Fruit fly (Drosophila melanogaster): ENCODE measurements around the gene IFT46.

IFT46 gene

DNA sequence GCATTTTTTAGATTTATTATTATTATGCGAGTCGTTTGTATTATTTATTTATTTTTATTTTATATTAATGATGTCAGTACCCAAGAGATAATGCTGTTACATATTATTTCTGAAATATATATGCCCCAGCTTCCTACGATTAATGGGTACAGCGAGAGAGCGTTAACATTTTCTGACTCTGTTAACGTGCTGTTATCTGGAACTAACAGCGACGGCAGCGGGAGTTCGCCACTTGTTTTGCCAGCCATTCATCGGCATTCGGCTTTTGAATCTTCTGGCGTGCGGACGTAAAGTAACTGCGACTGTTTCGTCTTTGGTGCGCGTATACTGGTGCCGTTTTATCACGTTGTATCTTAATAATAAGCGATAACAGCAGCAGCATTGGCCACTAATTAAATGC lies 1.1 kb upstream of the IFT46 start, which contains the start of gene MESR3 (continued):
- TF ChIP-seq ash1 (GFP tag; optimal IDR thresholded peaks at IDR 0.05) (peak; percentile 72), Bdp1 (GFP tag; optimal IDR thresholded peaks at IDR 0.05) (no peak), p53 (GFP tag; optimal IDR thresholded peaks at IDR 0.05) (peak; percentile 7), CG3065 (GFP tag; optimal IDR thresholded peaks at IDR 0.05) (no peak), CG4282 (GFP tag; optimal IDR thresholded peaks at IDR 0.05) (no peak), sob (GFP tag; IDR thresholded peaks at IDR 0.05) (peak; percentile 38; the same call in 1 of the 2 replicates), Adf1 (GFP tag; IDR thresholded peaks at IDR 0.05) (peak; percentile 45; the same call in 1 of the 2 replicates), BtbVII (GFP tag; optimal IDR thresholded peaks at IDR 0.05) (peak; percentile 66), CG30431 (GFP tag; optimal IDR thresholded peaks at IDR 0.05) (no peak), CG11695 (GFP tag; IDR thresholded peaks at IDR 0.05) (peak; percentile 74), Stat92E (GFP tag; optimal IDR thresholded peaks at IDR 0.05) (peak in 1 of 3 experiments; percentile 68), pan (optimal IDR thresholded peaks at IDR 0.05) (peak in 1 of 2 experiments; percentile 50), pan (GFP tag; optimal IDR thresholded peaks at IDR 0.05 in 1 of 2, IDR thresholded peaks at IDR 0.05 in 1 of 2) (peak in 1 of 2 experiments; percentile 83), croc (GFP tag; conservative IDR thresholded peaks at IDR 0.05) (no peak; the same call in 1 of the 3 replicates), CG11504 (tag; optimal IDR thresholded peaks at IDR 0.05) (peak; percentile 85), CG13424 (tag; optimal IDR thresholded peaks at IDR 0.05) (peak; percentile 39), ato (GFP tag; IDR thresholded peaks at IDR 0.05; ENCODE audit: partially characterized antibody) (no peak; the same call in 1 of the 2 replicates), CG17802 (tag; optimal IDR thresholded peaks at IDR 0.05) (no peak), CG17829 (tag; optimal IDR thresholded peaks at IDR 0.05) (peak; percentile 89), CG1832 (GFP tag; optimal IDR thresholded peaks at IDR 0.05) (no peak), Bgb (GFP tag; IDR thresholded peaks at IDR 0.05; ENCODE audit: partially characterized antibody) (peak; percentile 59), crc (GFP tag; optimal IDR thresholded peaks at IDR 0.05) (no peak), fu2 (GFP tag; optimal IDR thresholded peaks at IDR 0.05) (no peak), CHES-1-like (GFP tag; optimal IDR thresholded peaks at IDR 0.05) (no peak), CG10654 (GFP tag; optimal IDR thresholded peaks at IDR 0.05) (peak; percentile 43), Lhr (GFP tag; optimal IDR thresholded peaks at IDR 0.05) (no peak), CG8388 (GFP tag; optimal IDR thresholded peaks at IDR 0.05) (peak; percentile 78), otp (GFP tag; IDR thresholded peaks at IDR 0.05) (peak; percentile 43; the same call in 2 of the 3 replicates), Chrac-16 (GFP tag; optimal IDR thresholded peaks at IDR 0.05) (no peak), CG15514 (GFP tag; optimal IDR thresholded peaks at IDR 0.05) (peak; percentile 68), CG9932 (GFP tag; IDR thresholded peaks at IDR 0.05) (peak; percentile 53), CG12744 (GFP tag; optimal IDR thresholded peaks at IDR 0.05) (no peak), CG10462 (GFP tag; optimal IDR thresholded peaks at IDR 0.05) (peak; percentile 27), CG15073 (GFP tag; optimal IDR thresholded peaks at IDR 0.05) (no peak), Dp (GFP tag; optimal IDR thresholded peaks at IDR 0.05) (no peak), CG6854 (GFP tag; optimal IDR thresholded peaks at IDR 0.05) (peak; percentile 75), HLH3B (GFP tag; IDR thresholded peaks at IDR 0.05) (peak; percentile 72; the same call in 1 of the 2 replicates), CG31441 (GFP tag; IDR thresholded peaks at IDR 0.05) (peak; percentile 92), CG34376 (GFP tag; optimal IDR thresholded peaks at IDR 0.05) (peak; percentile 74), org-1 (GFP tag; optimal IDR thresholded peaks at IDR 0.05) (peak; percentile 2), MTF-1 (GFP tag; optimal IDR thresholded peaks at IDR 0.05; ENCODE audit: borderline replicate concordance) (peak; percentile 57), jumu (GFP tag; optimal IDR thresholded peaks at IDR 0.05) (no peak), CG14014 (GFP tag; IDR thresholded peaks at IDR 0.05) (peak; percentile 38; the same call in 1 of the 2 replicates), Camta (GFP tag; optimal IDR thresholded peaks at IDR 0.05) (no peak), nom (GFP tag; optimal IDR thresholded peaks at IDR 0.05) (peak; percentile 81), Sox102F (GFP tag; optimal IDR thresholded peaks at IDR 0.05) (peak; percentile 16), pzg (GFP tag; optimal IDR thresholded peaks at IDR 0.05) (no peak), MBD-R2 (GFP tag; IDR thresholded peaks at IDR 0.05) (peak; percentile 46; the same call in 1 of the 2 replicates), Oli (tag; optimal IDR thresholded peaks at IDR 0.05) (peak; percentile 37), bab2 (GFP tag; optimal IDR thresholded peaks at IDR 0.05) (no peak)
